Worm (Caenorhabditis elegans) whole organism, L1 larva: ENCODE measurements around the gene mdf-1.

ENCODE experiments used
- alr-1 ChIP-seq: fragments of 200-800 bp; sonication (Bioruptor generic); optimal IDR thresholded peaks from 2 replicates; lab custom pipeline; 2018; ENCODE audit warnings: borderline replicate concordance, mild to moderate bottlenecking, missing genetic modification characterization, missing compliant biosample characterization
- ama-1 ChIP-seq: fragments of 150-350 bp; optimal IDR thresholded peaks from 2 replicates; lab custom pipeline; 2014
- fkh-10 ChIP-seq: sonication (generic microtip); optimal IDR thresholded peaks from 2 replicates; lab custom pipeline; 2017; ENCODE audit warnings: missing biosample characterization, missing genetic modification reagents, missing genetic modification characterization
- lir-3 ChIP-seq: sonication (generic microtip); optimal IDR thresholded peaks from 2 replicates; lab custom pipeline; 2016; ENCODE audit warnings: mild to moderate bottlenecking, missing genetic modification characterization, moderate library complexity, missing compliant biosample characterization; ENCODE audit not compliant: poor library complexity
- lsy-2 ChIP-seq, 2 experiments: fragments of 150-350 bp; optimal IDR thresholded peaks; 2 replicates each; lab custom pipeline; 2014; ENCODE audit warnings: missing biosample characterization in 2 of 2, missing genetic modification characterization in 2 of 2
- nhr-28 ChIP-seq: fragments of 150-350 bp; optimal IDR thresholded peaks from 2 replicates; lab custom pipeline; 2014; ENCODE audit warnings: missing biosample characterization, missing genetic modification characterization
- tbx-2 ChIP-seq: sonication (generic microtip); optimal IDR thresholded peaks from 2 replicates; lab custom pipeline; 2016; ENCODE audit warnings: missing genetic modification characterization, missing compliant biosample characterization

DNA sequence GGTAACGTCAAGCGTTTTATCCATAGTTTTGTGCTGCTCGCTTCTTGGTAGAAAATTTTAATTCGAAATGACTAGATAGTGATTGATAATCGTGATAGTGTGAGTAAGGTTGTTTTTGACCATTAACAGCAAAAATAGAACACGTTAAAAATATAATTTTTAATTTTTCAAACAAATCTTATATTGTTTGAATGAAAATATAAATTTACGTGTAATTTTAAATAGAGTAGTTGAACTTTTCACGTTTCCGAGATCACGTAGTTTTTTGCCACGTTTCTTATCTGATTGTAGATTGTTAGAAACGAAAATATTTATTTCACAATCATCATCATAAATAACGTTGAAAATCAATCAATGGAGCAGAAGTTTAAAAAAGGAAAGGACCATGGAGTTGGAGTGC lies 12.5 kb downstream of the mdf-1 start, which contains the start of the genes C50F4.10 and pfk-1.2:
- TF ChIP-seq nhr-28 (tag; lab: Kevin White, UChicago) (no peak), tbx-2 (tag; lab: Kevin White, UChicago) (no peak), lir-3 (no peak), alr-1 (tag; lab: Kevin White, UChicago) (no peak), ama-1 (lab: Kevin White, UChicago) (no peak), lsy-2 (tag; optimal IDR thresholded peaks at IDR 0.05; lab: Kevin White, UChicago) (no peak), fkh-10 (GFP tag; lab: Kevin White, UChicago) (no peak)
